Worm (Caenorhabditis elegans): ENCODE data around the gene hadb-1.

hadb-1 gene

ce11 chrIII:8650235-8650817, 38.0 kb downstream of the hadb-1 start, which contains the start of gene flp-23 (continued):
- TF ChIP-seq daf-16 (GFP tag; optimal IDR thresholded peaks at IDR 0.05) = peak in 1 of 2 experiments; percentile 18
- TF ChIP-seq daf-16 (tag; optimal IDR thresholded peaks at IDR 0.05) = peak; percentile 26
- no peak for TF ChIP-seq Y48G9A.11 (GFP tag; IDR thresholded peaks at IDR 0.05)
- no peak for TF ChIP-seq nhr-237 (tag; optimal IDR thresholded peaks at IDR 0.05)
- TF ChIP-seq nhr-25 (tag; optimal IDR thresholded peaks at IDR 0.05; ENCODE audit: borderline replicate concordance, insufficient read depth) = no peak
- no peak for TF ChIP-seq T20F7.1 (GFP tag; optimal IDR thresholded peaks at IDR 0.05)
- peak; percentile 35 for TF ChIP-seq rbr-2 (tag; optimal IDR thresholded peaks at IDR 0.05)
- TF ChIP-seq nhr-6 (tag; optimal IDR thresholded peaks at IDR 0.05) = no peak
- TF ChIP-seq cey-2 (tag; optimal IDR thresholded peaks at IDR 0.05; ENCODE audit: borderline replicate concordance, insufficient read depth) = no peak
- TF ChIP-seq sdz-12 (GFP tag; optimal IDR thresholded peaks at IDR 0.05) = no peak

DNA sequence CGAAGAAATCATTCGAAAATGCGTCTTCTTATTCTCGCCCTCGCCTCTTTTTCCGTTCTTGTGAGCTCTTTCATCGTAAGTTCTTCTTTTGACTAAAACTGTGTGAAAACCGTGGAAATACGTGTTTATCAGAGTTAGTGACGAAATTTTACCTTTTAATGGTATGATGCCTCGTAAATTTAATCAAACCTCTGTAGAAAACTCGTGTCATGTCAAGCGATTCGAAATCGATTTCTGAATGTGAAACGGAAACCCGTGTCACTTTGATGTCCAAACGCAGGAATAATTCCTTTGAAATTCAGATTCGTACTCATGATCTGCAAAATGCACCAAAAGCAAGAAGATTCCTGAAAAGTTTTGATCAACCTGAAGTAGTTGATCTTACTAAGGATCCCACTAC, 39.7 kb downstream of the hadb-1 start, which contains the start of gene F22B7.3:
F22B7.3 (plus strand) TSS at position 301 of the 400 bp plus-strand sequence.
- TF ChIP-seq mdt-29 (GFP tag; IDR thresholded peaks at IDR 0.05) = no peak
- TF ChIP-seq lir-3 (tag; optimal IDR thresholded peaks at IDR 0.05) = no peak
- no peak for TF ChIP-seq fos-1 (tag; optimal IDR thresholded peaks at IDR 0.05)
- no peak for TF ChIP-seq aly-2 (tag; optimal IDR thresholded peaks at IDR 0.05)
- no peak for TF ChIP-seq hlh-11 (tag; optimal IDR thresholded peaks at IDR 0.05)
- TF ChIP-seq dpl-1 (GFP tag; optimal IDR thresholded peaks at IDR 0.05) = no peak
- peak in 1 of 2 experiments; percentile 38 for TF ChIP-seq unc-62 (GFP tag; optimal IDR thresholded peaks at IDR 0.05 in 1 of 2)
- TF ChIP-seq unc-62 (tag; optimal IDR thresholded peaks at IDR 0.05) = no peak
- no peak for TF ChIP-seq vab-7 (GFP tag; IDR thresholded peaks at IDR 0.05)
- TF ChIP-seq T26A8.4 (GFP tag; IDR thresholded peaks at IDR 0.05) = no peak

DNA sequence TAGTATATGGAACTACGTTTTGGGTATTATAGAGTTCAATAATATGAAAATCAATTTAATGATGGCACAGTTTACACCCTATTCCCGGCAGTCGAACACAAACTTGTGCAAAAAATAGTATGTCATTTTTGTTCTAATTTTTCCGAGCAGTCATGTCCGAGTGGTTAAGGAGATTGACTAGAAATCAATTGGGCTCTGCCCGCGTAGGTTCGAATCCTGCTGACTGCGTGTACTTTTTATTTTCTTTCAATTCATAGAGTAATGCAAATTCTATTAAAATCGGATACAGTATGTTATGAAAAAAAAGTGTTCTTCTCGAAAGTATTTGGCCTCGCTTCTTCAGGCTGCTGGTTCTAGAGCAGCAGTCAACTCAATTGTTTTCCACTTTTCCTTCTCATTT, 42.3 kb downstream of the hadb-1 start:
- TF ChIP-seq set-16 (GFP tag; IDR thresholded peaks at IDR 0.05) (no peak), mdt-29 (GFP tag; IDR thresholded peaks at IDR 0.05) (no peak), zfp-2 (tag; optimal IDR thresholded peaks at IDR 0.05) (no peak), mxl-2 (GFP tag; conservative IDR thresholded peaks at IDR 0.05) (no peak), unc-130 (GFP tag; optimal IDR thresholded peaks at IDR 0.05) (peak; percentile 26), tag-97 (GFP tag; IDR thresholded peaks at IDR 0.05) (no peak), D1046.2 (GFP tag; IDR thresholded peaks at IDR 0.05) (0 out of 2 replicates have a peak, but pooled peaks have one; percentile 47), hif-1 (tag; optimal IDR thresholded peaks at IDR 0.05) (no peak), mes-2 (tag; optimal IDR thresholded peaks at IDR 0.05; ENCODE audit: poor library complexity, severe bottlenecking) (peak; percentile 54), Y5F2A.4 (GFP tag; optimal IDR thresholded peaks at IDR 0.05) (no peak), ctbp-1 (GFP tag; IDR thresholded peaks at IDR 0.05) (0 out of 2 replicates have a peak, but pooled peaks have one; percentile 32), nhr-6 (tag; optimal IDR thresholded peaks at IDR 0.05) (no peak), Y105C5A.15 (GFP tag; IDR thresholded peaks at IDR 0.05) (no peak), gei-8 (GFP tag; optimal IDR thresholded peaks at IDR 0.05) (no peak), fkh-10 (GFP tag; optimal IDR thresholded peaks at IDR 0.05) (no peak), skn-1 (tag; optimal IDR thresholded peaks at IDR 0.05) (no peak), nhr-102 (tag; optimal IDR thresholded peaks at IDR 0.05) (no peak), nhr-28 (tag; optimal IDR thresholded peaks at IDR 0.05) (no peak), nhr-77 (tag; optimal IDR thresholded peaks at IDR 0.05) (no peak), arid-1 (GFP tag; conservative IDR thresholded peaks at IDR 0.05) (no peak; the same call in 1 of the 2 replicates), lir-3 (tag; optimal IDR thresholded peaks at IDR 0.05) (no peak), lin-1 (GFP tag; IDR thresholded peaks at IDR 0.05) (no peak), F10B5.3 (tag; optimal IDR thresholded peaks at IDR 0.05) (no peak), fos-1 (tag; optimal IDR thresholded peaks at IDR 0.05) (no peak), F49E8.2 (tag; optimal IDR thresholded peaks at IDR 0.05; ENCODE audit: borderline replicate concordance) (no peak), zfp-3 (GFP tag; conservative IDR thresholded peaks at IDR 0.05) (no peak), spr-3 (GFP tag; optimal IDR thresholded peaks at IDR 0.05) (no peak), daf-16 (GFP tag; optimal IDR thresholded peaks at IDR 0.05) (peak in 1 of 2 experiments; percentile 45), daf-16 (tag; optimal IDR thresholded peaks at IDR 0.05) (peak; percentile 35), hlh-11 (tag; optimal IDR thresholded peaks at IDR 0.05) (no peak), attf-4 (tag; optimal IDR thresholded peaks at IDR 0.05) (no peak), ceh-28 (tag; optimal IDR thresholded peaks at IDR 0.05) (no peak), dmd-6 (GFP tag; IDR thresholded peaks at IDR 0.05) (no peak; the same call in 1 of the 2 replicates), lin-29 (GFP tag; IDR thresholded peaks at IDR 0.05) (no peak)
